Fruit fly (Drosophila melanogaster) whole organism, embryonic: Measurements from ENCODE around the gene LysB.

Experiments
- Ada2b ChIP-seq: fragments of 200-800 bp; sonication (Bioruptor generic); IDR thresholded peaks from 2 replicates; pipeline ENCODE4 v1.3.6; 2022; ENCODE audit warnings: missing biosample characterization, missing genetic modification characterization
- CG10431 ChIP-seq: fragments of 200-800 bp; sonication (Bioruptor generic); optimal IDR thresholded peaks from 3 replicates; lab custom pipeline; 2018; ENCODE audit warnings: missing biosample characterization, mild to moderate bottlenecking, missing genetic modification characterization
- CG10959 ChIP-seq: fragments of 200-800 bp; sonication (Bioruptor generic); IDR thresholded peaks from 2 replicates; pipeline ENCODE4 v1.3.6; 2022; ENCODE audit warnings: missing biosample characterization, missing genetic modification characterization
- CG11093 ChIP-seq: fragments of 200-800 bp; sonication (Bioruptor generic); IDR thresholded peaks from 3 replicates; pipeline ENCODE4 v1.3.6; 2022; ENCODE audit warnings: missing biosample characterization, missing genetic modification characterization
- CG12236 ChIP-seq: fragments of 200-800 bp; sonication (Bioruptor generic); optimal IDR thresholded peaks from 2 replicates; lab custom pipeline; 2016; ENCODE audit warnings: missing biosample characterization, missing genetic modification characterization
- CG13624 ChIP-seq: fragments of 200-800 bp; sonication (Bioruptor generic); optimal IDR thresholded peaks from 2 replicates; lab custom pipeline; 2016; ENCODE audit warnings: missing biosample characterization, missing genetic modification characterization
- CG14050 ChIP-seq: fragments of 200-800 bp; sonication (Bioruptor generic); IDR thresholded peaks from 3 replicates; pipeline ENCODE4 v1.3.6; 2022; ENCODE audit warnings: missing biosample characterization, missing genetic modification characterization
- CG15479 ChIP-seq: fragments of 200-800 bp; sonication (Bioruptor generic); optimal IDR thresholded peaks from 3 replicates; lab custom pipeline; 2019; ENCODE audit warnings: missing biosample characterization, mild to moderate bottlenecking, missing genetic modification characterization, moderate library complexity
- CG15601 ChIP-seq: fragments of 200-800 bp; sonication (Bioruptor generic); optimal IDR thresholded peaks from 3 replicates; lab custom pipeline; 2019; ENCODE audit warnings: missing biosample characterization, mild to moderate bottlenecking, missing genetic modification characterization, moderate library complexity
- CG16813 ChIP-seq: fragments of 200-800 bp; sonication (Bioruptor generic); IDR thresholded peaks from 3 replicates; pipeline ENCODE4 v1.3.6; 2022; ENCODE audit warnings: missing biosample characterization, missing genetic modification characterization; ENCODE audit not compliant: partially characterized antibody
- CG17912 ChIP-seq: fragments of 200-800 bp; sonication (Bioruptor generic); optimal IDR thresholded peaks from 2 replicates; lab custom pipeline; 2018; ENCODE audit warnings: missing biosample characterization, mild to moderate bottlenecking, missing genetic modification characterization
- CG18599 ChIP-seq: fragments of 200-800 bp; sonication (Bioruptor generic); optimal IDR thresholded peaks from 3 replicates; lab custom pipeline; 2017; ENCODE audit warnings: missing biosample characterization, missing genetic modification characterization, mild to moderate bottlenecking, moderate library complexity, missing genetic modification reagents
- CG2116 ChIP-seq: fragments of 200-800 bp; sonication (Bioruptor generic); optimal IDR thresholded peaks from 3 replicates; lab custom pipeline; 2018; ENCODE audit warnings: missing biosample characterization, mild to moderate bottlenecking, missing genetic modification characterization
- CG2202 ChIP-seq: fragments of 200-800 bp; sonication (Bioruptor generic); optimal IDR thresholded peaks from 2 replicates; lab custom pipeline; 2018; ENCODE audit warnings: missing biosample characterization, mild to moderate bottlenecking, missing genetic modification characterization
- CG3065 ChIP-seq: fragments of 200-800 bp; sonication (Bioruptor generic); optimal IDR thresholded peaks from 2 replicates; lab custom pipeline; 2016; ENCODE audit warnings: missing biosample characterization, missing genetic modification characterization
- CG31224 ChIP-seq: fragments of 200-800 bp; sonication (Bioruptor generic); IDR thresholded peaks from 2 replicates; pipeline ENCODE4 v1.3.6; 2022; ENCODE audit warnings: missing biosample characterization, missing genetic modification characterization
- CG33213 ChIP-seq: fragments of 200-800 bp; sonication (Bioruptor generic); optimal IDR thresholded peaks from 3 replicates; lab custom pipeline; 2016; ENCODE audit warnings: missing biosample characterization, missing genetic modification characterization
- CG3847 ChIP-seq: fragments of 200-800 bp; sonication (Bioruptor generic); IDR thresholded peaks from 2 replicates; pipeline ENCODE4 v1.3.6; 2022; ENCODE audit warnings: missing biosample characterization, missing genetic modification characterization
- CG6791 ChIP-seq: fragments of 200-800 bp; sonication (Bioruptor generic); IDR thresholded peaks from 3 replicates; pipeline ENCODE4 v1.3.6; 2022; ENCODE audit warnings: missing biosample characterization, missing genetic modification characterization; ENCODE audit not compliant: partially characterized antibody
- CG7357 ChIP-seq: fragments of 200-800 bp; sonication (Bioruptor generic); IDR thresholded peaks from 3 replicates; pipeline ENCODE4 v1.3.6; 2022; ENCODE audit warnings: missing biosample characterization, missing genetic modification characterization
- CG7928 ChIP-seq: fragments of 200-800 bp; sonication (Bioruptor generic); optimal IDR thresholded peaks from 2 replicates; lab custom pipeline; 2017; ENCODE audit warnings: missing biosample characterization, mild to moderate bottlenecking, missing genetic modification characterization
- CG8281 ChIP-seq: fragments of 200-800 bp; sonication (Bioruptor generic); optimal IDR thresholded peaks from 2 replicates; lab custom pipeline; 2018; ENCODE audit warnings: missing biosample characterization, mild to moderate bottlenecking, missing genetic modification characterization, moderate library complexity
- CG8388 ChIP-seq: fragments of 200-800 bp; sonication (Bioruptor generic); optimal IDR thresholded peaks from 2 replicates; lab custom pipeline; 2019; ENCODE audit warnings: missing biosample characterization, mild to moderate bottlenecking, missing genetic modification characterization, moderate library complexity
- CG9727 ChIP-seq: fragments of 200-800 bp; sonication (Bioruptor generic); optimal IDR thresholded peaks from 3 replicates; lab custom pipeline; 2017; ENCODE audit warnings: missing biosample characterization, mild to moderate bottlenecking, missing genetic modification characterization
- CG9797 ChIP-seq: fragments of 200-800 bp; sonication (Bioruptor generic); optimal IDR thresholded peaks from 3 replicates; lab custom pipeline; 2018; ENCODE audit warnings: missing biosample characterization, mild to moderate bottlenecking, missing genetic modification characterization
- CG9932 ChIP-seq: fragments of 200-800 bp; sonication (Bioruptor generic); IDR thresholded peaks from 2 replicates; pipeline ENCODE4 v1.3.6; 2022; ENCODE audit warnings: missing biosample characterization, missing genetic modification characterization
- Elba2 ChIP-seq: fragments of 200-800 bp; sonication (Bioruptor generic); optimal IDR thresholded peaks from 3 replicates; lab custom pipeline; 2016; ENCODE audit warnings: missing biosample characterization, missing genetic modification characterization
- GATAe ChIP-seq: fragments of 200-800 bp; sonication (Bioruptor generic); conservative IDR thresholded peaks from 2 replicates; pipeline ENCODE4 v1.3.6; 2022; ENCODE audit warnings: missing biosample characterization, missing genetic modification characterization
- Gsc ChIP-seq: fragments of 200-800 bp; sonication (Bioruptor generic); IDR thresholded peaks from 2 replicates; pipeline ENCODE4 v1.3.6; 2022; ENCODE audit warnings: missing biosample characterization, missing genetic modification characterization
- Hey ChIP-seq: fragments of 200-800 bp; sonication (Bioruptor generic); optimal IDR thresholded peaks from 3 replicates; lab custom pipeline; 2018; ENCODE audit warnings: missing biosample characterization, mild to moderate bottlenecking, missing genetic modification characterization
- Lpt ChIP-seq: fragments of >200 bp; optimal IDR thresholded peaks from 2 replicates; lab custom pipeline; 2018; ENCODE audit warnings: missing biosample characterization, missing genetic modification characterization
- MTF-1 ChIP-seq: fragments of 200-800 bp; sonication (Bioruptor generic); optimal IDR thresholded peaks from 2 replicates; lab custom pipeline; 2018; ENCODE audit warnings: missing biosample characterization, mild to moderate bottlenecking, missing genetic modification characterization, borderline replicate concordance
- NC2β ChIP-seq: fragments of 200-800 bp; sonication (Bioruptor generic); optimal IDR thresholded peaks from 2 replicates; lab custom pipeline; 2016; ENCODE audit warnings: missing biosample characterization, missing genetic modification characterization
- Spps ChIP-seq: fragments of 200-800 bp; sonication (Bioruptor generic); optimal IDR thresholded peaks from 2 replicates; lab custom pipeline; 2018; ENCODE audit warnings: missing biosample characterization, mild to moderate bottlenecking, missing genetic modification characterization
- abd-A ChIP-seq: fragments of 200-800 bp; sonication (Bioruptor generic); optimal IDR thresholded peaks from 3 replicates; lab custom pipeline; 2019; ENCODE audit warnings: missing biosample characterization, mild to moderate bottlenecking, missing genetic modification characterization, moderate library complexity
- ci ChIP-seq: fragments of 200-800 bp; sonication (Bioruptor generic); IDR thresholded peaks from 3 replicates; pipeline ENCODE4 v1.3.6; 2022; ENCODE audit warnings: missing biosample characterization, missing genetic modification characterization
- exex ChIP-seq: fragments of 200-800 bp; sonication (Bioruptor generic); optimal IDR thresholded peaks from 4 replicates; lab custom pipeline; 2018; ENCODE audit warnings: missing biosample characterization, mild to moderate bottlenecking, missing genetic modification characterization, moderate library complexity
- gro ChIP-seq: fragments of 200-800 bp; sonication (Bioruptor generic); optimal IDR thresholded peaks from 2 replicates; lab custom pipeline; 2016; ENCODE audit warnings: missing biosample characterization, missing genetic modification characterization
- h ChIP-seq: fragments of >200 bp; optimal IDR thresholded peaks from 2 replicates; lab custom pipeline; 2017
- hb ChIP-seq: fragments of 200-800 bp; sonication (Bioruptor generic); IDR thresholded peaks from 3 replicates; pipeline ENCODE4 v1.3.6; 2022; ENCODE audit warnings: missing biosample characterization, missing genetic modification characterization; ENCODE audit not compliant: partially characterized antibody
- lola ChIP-seq, 3 experiments: fragments of >200 bp in 2 of 3; fragments of 200-800 bp in 1 of 3; sonication (Bioruptor generic) in 1 of 3; optimal IDR thresholded peaks; 2 replicates each; lab custom pipeline; 2017 to 2019; ENCODE audit warnings: missing biosample characterization in 3 of 3, missing genetic modification characterization in 3 of 3, mild to moderate bottlenecking in 1 of 3, moderate library complexity in 1 of 3
- pho ChIP-seq: fragments of 200-800 bp; sonication (Bioruptor generic); optimal IDR thresholded peaks from 2 replicates; lab custom pipeline; 2016; ENCODE audit warnings: missing biosample characterization, missing genetic modification characterization
- phol ChIP-seq: fragments of 200-800 bp; sonication (Bioruptor generic); optimal IDR thresholded peaks from 3 replicates; lab custom pipeline; 2018; ENCODE audit warnings: missing biosample characterization, mild to moderate bottlenecking, missing genetic modification characterization, moderate library complexity
- pita ChIP-seq: fragments of 200-800 bp; sonication (Bioruptor generic); optimal IDR thresholded peaks from 2 replicates; lab custom pipeline; 2017; ENCODE audit warnings: missing biosample characterization, mild to moderate bottlenecking, missing genetic modification characterization
- pros ChIP-seq: fragments of 200-800 bp; sonication (Bioruptor generic); optimal IDR thresholded peaks from 3 replicates; lab custom pipeline; 2019; ENCODE audit warnings: missing biosample characterization, mild to moderate bottlenecking, missing genetic modification characterization, moderate library complexity
- repo ChIP-seq: fragments of 200-800 bp; sonication (Bioruptor generic); optimal IDR thresholded peaks from 2 replicates; lab custom pipeline; 2016; ENCODE audit warnings: missing biosample characterization, missing genetic modification characterization
- seq ChIP-seq: fragments of 200-800 bp; sonication (Bioruptor generic); IDR thresholded peaks from 2 replicates; pipeline ENCODE4 v1.3.6; 2022; ENCODE audit warnings: missing biosample characterization, missing genetic modification characterization
- tup ChIP-seq: fragments of 200-800 bp; sonication (Bioruptor generic); optimal IDR thresholded peaks from 2 replicates; lab custom pipeline; 2016; ENCODE audit warnings: missing biosample characterization, mild to moderate bottlenecking, missing genetic modification characterization, moderate library complexity

Gene LysB

dm6 chr3L:1204674-1205547 lies 2.3 kb upstream of the LysB start, which contains the start of gene CG9119 (continued):
- TF ChIP-seq NC2β (peak; percentile 27), CG31224 (GFP tag; lab: Robert Waterston, UW) (0 out of 2 replicates have a peak, but pooled peaks have one; percentile 13), h (lab: Kevin White, UChicago) (no peak), Spps (tag; lab: Kevin White, UChicago) (peak; percentile 72), CG13624 (GFP tag; lab: Kevin White, UChicago) (peak; percentile 71), ci (GFP tag; lab: Robert Waterston, UW) (no peak), pita (GFP tag; lab: Kevin White, UChicago) (no peak), CG9932 (GFP tag; lab: Robert Waterston, UW) (peak; percentile 56; the same call in 1 of the 2 replicates), CG9727 (GFP tag; lab: Kevin White, UChicago) (peak; percentile 69), GATAe (GFP tag; lab: Robert Waterston, UW) (peak; percentile 41), phol (tag; lab: Kevin White, UChicago) (peak; percentile 60), CG15479 (GFP tag; lab: Kevin White, UChicago) (no peak), CG8388 (GFP tag; lab: Kevin White, UChicago) (peak; percentile 44), CG2116 (no peak), CG10959 (0 out of 2 replicates have a peak, but pooled peaks have one; percentile 28), CG16813 (GFP tag; lab: Robert Waterston, UW) (no peak), hb (no peak), tup (GFP tag; lab: Kevin White, UChicago) (no peak), Ada2b (GFP tag; lab: Robert Waterston, UW) (no peak), Gsc (GFP tag; lab: Robert Waterston, UW) (no peak), Elba2 (no peak), CG15601 (tag; lab: Kevin White, UChicago) (peak; percentile 39), pros (GFP tag; lab: Kevin White, UChicago) (no peak), CG3065 (GFP tag; lab: Kevin White, UChicago) (no peak), CG17912 (GFP tag; lab: Kevin White, UChicago) (no peak), CG8281 (tag; lab: Kevin White, UChicago) (peak; percentile 19), CG12236 (peak; percentile 18), CG18599 (GFP tag; lab: Kevin White, UChicago) (peak; percentile 86), MTF-1 (GFP tag; lab: Kevin White, UChicago) (no peak), CG9797 (GFP tag; lab: Kevin White, UChicago) (no peak), CG14050 (GFP tag; lab: Robert Waterston, UW) (peak; percentile 21; the same call in 1 of the 3 replicates), repo (GFP tag; lab: Kevin White, UChicago) (no peak), CG2202 (tag; lab: Kevin White, UChicago) (peak; percentile 17), Hey (tag; lab: Kevin White, UChicago) (no peak), CG11093 (GFP tag; lab: Robert Waterston, UW) (peak; percentile 51; the same call in 1 of the 3 replicates), seq (peak; percentile 44; the same call in 1 of the 2 replicates), CG7357 (0 out of 3 replicates have a peak, but pooled peaks have one; percentile 36), CG10431 (GFP tag; lab: Kevin White, UChicago) (peak; percentile 35), gro (no peak), lola (GFP tag; optimal IDR thresholded peaks at IDR 0.05; lab: Kevin White, UChicago) (peak in 1 of 3 experiments; percentile 44), pho (peak; percentile 70), CG7928 (peak; percentile 13), CG6791 (no peak), abd-A (tag; lab: Kevin White, UChicago) (peak; percentile 89), CG33213 (GFP tag; lab: Kevin White, UChicago) (no peak), CG3847 (peak; percentile 52; the same call in 1 of the 2 replicates), exex (tag; lab: Kevin White, UChicago) (peak; percentile 76), Lpt (no peak)
